Worm (Caenorhabditis elegans): ENCODE measurements around the gene coa-3.

The coa-3 gene

DNA sequence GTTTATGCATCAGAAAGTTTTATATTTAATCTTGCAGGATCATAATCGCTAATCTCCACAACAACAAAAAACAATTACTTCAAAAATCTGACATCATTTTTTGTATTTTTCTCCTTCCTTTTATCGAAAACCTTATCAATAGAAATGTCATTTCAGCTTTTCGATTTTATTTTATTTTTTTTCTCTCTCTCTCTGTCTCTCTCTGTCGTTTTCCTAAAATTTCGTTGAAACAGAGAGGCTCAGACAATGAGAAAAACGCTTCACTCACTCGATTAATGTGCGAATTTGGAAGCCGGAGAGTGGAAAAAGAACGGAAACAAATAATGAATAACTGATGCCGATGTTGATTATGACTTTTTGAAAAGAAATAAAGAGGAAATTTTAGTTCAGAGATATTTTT lies 1.7 kb upstream of the coa-3 start:
- peak; percentile 64 for TF ChIP-seq nhr-28 (tag; optimal IDR thresholded peaks at IDR 0.05)
- TF ChIP-seq nhr-48 (tag; optimal IDR thresholded peaks at IDR 0.05): peak; percentile 4
- TF ChIP-seq dmd-6 (GFP tag; IDR thresholded peaks at IDR 0.05): peak; percentile 72
- TF ChIP-seq saeg-2 (GFP tag; IDR thresholded peaks at IDR 0.05): no peak
- TF ChIP-seq mes-2 (tag; optimal IDR thresholded peaks at IDR 0.05; ENCODE audit: poor library complexity, severe bottlenecking): peak; percentile 20
- TF ChIP-seq pha-4 (GFP tag; IDR thresholded peaks at IDR 0.05): peak; percentile 32; the same call in 1 of the 2 replicates
- no peak for TF ChIP-seq pha-4 (tag; optimal IDR thresholded peaks at IDR 0.05)
- peak in 1 of 2 experiments; percentile 46 for TF ChIP-seq lsy-2 (tag; optimal IDR thresholded peaks at IDR 0.05)
- peak; percentile 64 for TF ChIP-seq hlh-11 (tag; optimal IDR thresholded peaks at IDR 0.05)
- no peak for TF ChIP-seq daf-16 (GFP tag; optimal IDR thresholded peaks at IDR 0.05)
- peak; percentile 95 for TF ChIP-seq daf-16 (tag; optimal IDR thresholded peaks at IDR 0.05)
- 0 out of 2 replicates have a peak, but pooled peaks have one; percentile 43 for TF ChIP-seq php-3 (GFP tag; IDR thresholded peaks at IDR 0.05)
- no peak for TF ChIP-seq ceh-20 (GFP tag; IDR thresholded peaks at IDR 0.05)
- TF ChIP-seq nhr-77 (tag; optimal IDR thresholded peaks at IDR 0.05): peak; percentile 83
- peak; percentile 55 for TF ChIP-seq pqm-1 (tag; optimal IDR thresholded peaks at IDR 0.05)
- peak in 1 of 2 experiments; percentile 61 for TF ChIP-seq unc-62 (GFP tag; optimal IDR thresholded peaks at IDR 0.05 in 1 of 2)
- no peak for TF ChIP-seq unc-62 (tag; optimal IDR thresholded peaks at IDR 0.05)
- no peak for TF ChIP-seq arid-1 (GFP tag; conservative IDR thresholded peaks at IDR 0.05)
- peak; percentile 38 for TF ChIP-seq mep-1 (tag; optimal IDR thresholded peaks at IDR 0.05)
- peak; percentile 7 for TF ChIP-seq nhr-6 (tag; optimal IDR thresholded peaks at IDR 0.05)
- no peak for TF ChIP-seq ceh-32 (tag; optimal IDR thresholded peaks at IDR 0.05; ENCODE audit: poor library complexity)
- TF ChIP-seq dve-1 (tag; optimal IDR thresholded peaks at IDR 0.05; ENCODE audit: insufficient read depth): peak; percentile 83
- TF ChIP-seq lin-1 (GFP tag; IDR thresholded peaks at IDR 0.05): no peak

DNA sequence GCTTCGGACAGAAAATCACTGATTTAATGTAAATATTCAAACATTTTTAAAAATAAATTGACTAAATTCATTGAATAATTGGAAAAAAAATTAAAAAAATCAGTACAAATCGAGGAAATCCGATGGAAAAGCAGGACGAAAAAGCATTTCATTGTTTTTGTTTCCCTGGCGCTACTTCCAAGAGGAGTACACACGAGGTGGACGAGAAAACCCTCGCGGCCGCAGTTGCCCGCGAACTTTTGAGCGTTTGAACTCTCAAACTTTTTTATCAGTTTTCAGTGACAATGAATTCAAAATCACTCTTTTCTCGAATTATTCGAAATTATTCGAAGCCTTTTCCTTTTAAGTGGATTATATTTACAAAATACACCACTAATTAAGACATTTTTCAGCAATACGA lies 602 bp upstream of the coa-3 start, which contains the start of gene F35D11.4:
TSS of gene F35D11.4 (plus strand) at position 393 of the 400 bp plus-strand sequence.
- TF ChIP-seq nhr-28 (tag; optimal IDR thresholded peaks at IDR 0.05) (peak; percentile 47), lsy-2 (tag; optimal IDR thresholded peaks at IDR 0.05) (peak in 1 of 2 experiments; percentile 89), Y5F2A.4 (GFP tag; optimal IDR thresholded peaks at IDR 0.05) (no peak), lin-38 (GFP tag; IDR thresholded peaks at IDR 0.05) (peak; percentile 65), sdz-12 (GFP tag; optimal IDR thresholded peaks at IDR 0.05) (no peak), mes-2 (tag; optimal IDR thresholded peaks at IDR 0.05; ENCODE audit: poor library complexity, severe bottlenecking) (peak; percentile 99), D1046.2 (GFP tag; IDR thresholded peaks at IDR 0.05) (no peak), nhr-102 (tag; optimal IDR thresholded peaks at IDR 0.05) (no peak), hlh-11 (tag; optimal IDR thresholded peaks at IDR 0.05) (peak; percentile 71), dpl-1 (GFP tag; optimal IDR thresholded peaks at IDR 0.05) (peak; percentile 94), hif-1 (tag; optimal IDR thresholded peaks at IDR 0.05) (peak in 1 of 2 experiments; percentile 89), unc-130 (GFP tag; optimal IDR thresholded peaks at IDR 0.05) (peak; percentile 89), mdl-1 (tag; optimal IDR thresholded peaks at IDR 0.05) (peak in 1 of 2 experiments; percentile 7), daf-19 (GFP tag; conservative IDR thresholded peaks at IDR 0.05) (no peak), nhr-48 (tag; optimal IDR thresholded peaks at IDR 0.05) (no peak), nhr-77 (tag; optimal IDR thresholded peaks at IDR 0.05) (peak; percentile 53), daf-16 (GFP tag; optimal IDR thresholded peaks at IDR 0.05) (peak in 1 of 2 experiments; percentile 21), daf-16 (tag; optimal IDR thresholded peaks at IDR 0.05) (peak; percentile 65), zag-1 (tag; optimal IDR thresholded peaks at IDR 0.05) (no peak), lin-15B (tag; optimal IDR thresholded peaks at IDR 0.05) (no peak), F37D6.2 (tag; optimal IDR thresholded peaks at IDR 0.05) (peak; percentile 6), Y105C5A.15 (GFP tag; IDR thresholded peaks at IDR 0.05) (no peak), pqm-1 (tag; optimal IDR thresholded peaks at IDR 0.05) (no peak), F44E2.7 (GFP tag; IDR thresholded peaks at IDR 0.05) (no peak), ZK337.2 (GFP tag; IDR thresholded peaks at IDR 0.05) (peak; percentile 95), ceh-28 (tag; optimal IDR thresholded peaks at IDR 0.05) (no peak), snpc-4 (tag; optimal IDR thresholded peaks at IDR 0.05) (no peak), dve-1 (tag; optimal IDR thresholded peaks at IDR 0.05; ENCODE audit: insufficient read depth) (peak; percentile 78), vab-7 (GFP tag; IDR thresholded peaks at IDR 0.05) (no peak), spr-1 (tag; optimal IDR thresholded peaks at IDR 0.05) (no peak), skn-1 (tag; optimal IDR thresholded peaks at IDR 0.05) (no peak), cey-2 (tag; optimal IDR thresholded peaks at IDR 0.05; ENCODE audit: borderline replicate concordance, insufficient read depth) (no peak), tra-1 (GFP tag; IDR thresholded peaks at IDR 0.05) (0 out of 2 replicates have a peak, but pooled peaks have one; percentile 35), nhr-11 (tag; optimal IDR thresholded peaks at IDR 0.05) (peak; percentile 15), ces-1 (GFP tag; optimal IDR thresholded peaks at IDR 0.05) (no peak), mep-1 (tag; optimal IDR thresholded peaks at IDR 0.05) (peak; percentile 70)

Measured in whole organism, L4 larva.